Worm (Caenorhabditis elegans): ENCODE results near the gene Y116F11A.1.

Gene Y116F11A.1

ce11 chrV:19743794-19744193 lies 13.4 kb downstream of the Y116F11A.1 start:
- no peak for TF ChIP-seq flh-1 (GFP tag; optimal IDR thresholded peaks at IDR 0.05)
- TF ChIP-seq blmp-1 (tag; optimal IDR thresholded peaks at IDR 0.05): no peak
- no peak for TF ChIP-seq unc-39 (tag; optimal IDR thresholded peaks at IDR 0.05)
- no peak for TF ChIP-seq M03D4.4 (tag; optimal IDR thresholded peaks at IDR 0.05)
- TF ChIP-seq elt-3 (tag; optimal IDR thresholded peaks at IDR 0.05): no peak
- no peak for TF ChIP-seq elt-1 (tag; optimal IDR thresholded peaks at IDR 0.05; ENCODE audit: borderline replicate concordance, insufficient read depth)
- no peak for TF ChIP-seq ceh-43 (GFP tag; optimal IDR thresholded peaks at IDR 0.05)
- no peak for TF ChIP-seq cnd-1 (tag; optimal IDR thresholded peaks at IDR 0.05)
- no peak for TF ChIP-seq nhr-237 (tag; optimal IDR thresholded peaks at IDR 0.05)
- TF ChIP-seq snpc-4 (tag; optimal IDR thresholded peaks at IDR 0.05): no peak

- TF ChIP-seq nhr-237 (tag; optimal IDR thresholded peaks at IDR 0.05): no peak
- no peak for TF ChIP-seq M03D4.4 (tag; optimal IDR thresholded peaks at IDR 0.05)
- no peak for TF ChIP-seq ces-1 (GFP tag; optimal IDR thresholded peaks at IDR 0.05)
- TF ChIP-seq mls-2 (tag; optimal IDR thresholded peaks at IDR 0.05): no peak
- no peak for TF ChIP-seq cnd-1 (tag; optimal IDR thresholded peaks at IDR 0.05)
- TF ChIP-seq lin-13 (tag; optimal IDR thresholded peaks at IDR 0.05): no peak
- TF ChIP-seq drap-1 (GFP tag; optimal IDR thresholded peaks at IDR 0.05): no peak
- no peak for TF ChIP-seq unc-62 (GFP tag; optimal IDR thresholded peaks at IDR 0.05)
- TF ChIP-seq lsy-2 (tag; optimal IDR thresholded peaks at IDR 0.05): no peak
- no peak for TF ChIP-seq hlh-1 (tag; optimal IDR thresholded peaks at IDR 0.05)
- no peak for TF ChIP-seq ztf-11 (tag; optimal IDR thresholded peaks at IDR 0.05)
- no peak for TF ChIP-seq unc-120 (tag; optimal IDR thresholded peaks at IDR 0.05; ENCODE audit: poor library complexity, severe bottlenecking)
Measured at ce11 chrV:19744210-19744609, 13.8 kb downstream of the Y116F11A.1 start.

ce11 chrV:19745852-19746251 lies 15.5 kb downstream of the Y116F11A.1 start, which contains the start of gene W04E12.5:
TSS of gene W04E12.5 (plus strand) at chrV:19746152.
- no peak for TF ChIP-seq sptf-1 (tag; optimal IDR thresholded peaks at IDR 0.05)
- no peak for TF ChIP-seq unc-120 (tag; optimal IDR thresholded peaks at IDR 0.05; ENCODE audit: poor library complexity, severe bottlenecking)
- TF ChIP-seq nhr-237 (tag; optimal IDR thresholded peaks at IDR 0.05): no peak
- TF ChIP-seq nhr-28 (tag; optimal IDR thresholded peaks at IDR 0.05): no peak
- TF ChIP-seq ztf-11 (tag; optimal IDR thresholded peaks at IDR 0.05): no peak
- no peak for TF ChIP-seq nhr-12 (tag; optimal IDR thresholded peaks at IDR 0.05)
- no peak for TF ChIP-seq nhr-76 (tag; optimal IDR thresholded peaks at IDR 0.05)
- TF ChIP-seq tbx-8 (GFP tag; optimal IDR thresholded peaks at IDR 0.05): no peak

- no peak for TF ChIP-seq nhr-76 (tag; optimal IDR thresholded peaks at IDR 0.05)
- TF ChIP-seq sptf-1 (tag; optimal IDR thresholded peaks at IDR 0.05): no peak
- TF ChIP-seq unc-120 (tag; optimal IDR thresholded peaks at IDR 0.05; ENCODE audit: poor library complexity, severe bottlenecking): no peak
Measured at ce11 chrV:19747144-19747543, 16.8 kb downstream of the Y116F11A.1 start.

DNA sequence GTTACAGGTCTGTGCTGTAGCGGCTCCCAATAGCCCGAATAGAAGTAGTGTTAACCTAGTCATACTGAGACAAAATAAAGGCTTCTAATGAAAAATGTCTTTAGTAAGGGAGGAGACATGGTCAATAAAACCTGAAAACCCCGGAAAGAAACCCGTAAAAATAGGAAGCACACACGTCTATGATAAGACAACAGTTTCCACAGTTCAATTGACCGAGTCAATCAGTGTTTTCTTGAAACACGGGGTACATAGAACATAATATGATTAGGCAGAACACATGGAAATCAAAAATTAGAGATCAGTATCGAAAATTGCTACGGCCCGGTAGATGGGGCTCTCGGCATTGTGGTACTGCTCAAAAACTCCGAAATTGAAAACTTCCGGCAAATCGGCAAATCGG lies 20.7 kb downstream of the Y116F11A.1 start, which contains the start of gene clec-49:
Gene clec-49, minus strand, starts transcription at position 103 of the 400 bp plus-strand sequence.
- TF ChIP-seq nhr-237 (tag; optimal IDR thresholded peaks at IDR 0.05) (no peak), zip-8 (tag; optimal IDR thresholded peaks at IDR 0.05) (no peak), M03D4.4 (tag; optimal IDR thresholded peaks at IDR 0.05) (no peak), nhr-2 (tag; optimal IDR thresholded peaks at IDR 0.05) (no peak), ceh-83 (GFP tag; optimal IDR thresholded peaks at IDR 0.05) (no peak), bed-3 (GFP tag; optimal IDR thresholded peaks at IDR 0.05) (no peak), lsy-2 (tag; optimal IDR thresholded peaks at IDR 0.05) (no peak)

DNA sequence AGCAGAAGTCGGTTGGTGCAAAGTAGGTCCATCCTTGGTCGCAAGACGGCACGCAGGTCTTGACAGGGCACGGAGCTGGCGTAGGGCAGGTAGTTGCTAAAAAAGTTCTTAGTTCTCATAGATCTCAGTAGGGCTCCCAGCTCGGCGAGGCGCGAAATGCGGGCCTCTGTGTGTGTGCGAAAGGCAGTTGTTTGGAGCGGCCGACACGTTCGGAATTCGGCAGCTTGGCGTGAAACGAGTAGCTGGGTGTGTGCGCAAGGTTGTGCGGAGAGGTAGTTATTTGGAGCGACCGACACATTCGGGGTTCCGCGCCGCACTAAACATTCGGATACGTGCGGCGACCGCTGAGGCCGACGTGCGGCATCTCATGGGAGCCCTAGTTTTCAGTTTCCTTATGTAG lies 22.5 kb downstream of the Y116F11A.1 start:
- TF ChIP-seq nhr-76 (tag; optimal IDR thresholded peaks at IDR 0.05) (no peak), tbx-8 (GFP tag; optimal IDR thresholded peaks at IDR 0.05) (no peak), bed-3 (GFP tag; optimal IDR thresholded peaks at IDR 0.05) (no peak), unc-62 (GFP tag; optimal IDR thresholded peaks at IDR 0.05) (no peak), drap-1 (GFP tag; optimal IDR thresholded peaks at IDR 0.05) (no peak), hlh-1 (tag; optimal IDR thresholded peaks at IDR 0.05) (no peak), mab-5 (tag; optimal IDR thresholded peaks at IDR 0.05) (no peak), sem-2 (GFP tag; optimal IDR thresholded peaks at IDR 0.05) (no peak), ztf-11 (tag; optimal IDR thresholded peaks at IDR 0.05) (no peak), flh-1 (GFP tag; optimal IDR thresholded peaks at IDR 0.05) (no peak), ceh-39 (tag; optimal IDR thresholded peaks at IDR 0.05) (no peak), nhr-28 (tag; optimal IDR thresholded peaks at IDR 0.05) (no peak), elt-3 (tag; optimal IDR thresholded peaks at IDR 0.05) (no peak), mep-1 (tag; optimal IDR thresholded peaks at IDR 0.05) (no peak), mls-2 (tag; optimal IDR thresholded peaks at IDR 0.05) (no peak)
